Fruit fly (Drosophila melanogaster) whole organism, prepupa: ENCODE data around the gene CG7182.

Source experiments
- CG10631 ChIP-seq: fragments of 200-800 bp; sonication (Bioruptor generic); optimal IDR thresholded peaks from 2 replicates; lab custom pipeline; 2016; ENCODE audit warnings: missing biosample characterization, missing genetic modification characterization
- CG1621 ChIP-seq: fragments of 200-800 bp; sonication (Bioruptor generic); optimal IDR thresholded peaks from 3 replicates; lab custom pipeline; 2018; ENCODE audit warnings: missing biosample characterization, mild to moderate bottlenecking, missing genetic modification characterization
- CG34406 ChIP-seq: fragments of 200-800 bp; sonication (Bioruptor generic); optimal IDR thresholded peaks from 3 replicates; lab custom pipeline; 2016; ENCODE audit warnings: missing biosample characterization, missing genetic modification characterization
- CG6163 ChIP-seq: fragments of 200-800 bp; sonication (Bioruptor generic); IDR thresholded peaks from 3 replicates; pipeline ENCODE4 v1.3.6; 2022; ENCODE audit warnings: missing biosample characterization, missing genetic modification characterization
- Smox ChIP-seq: fragments of 200-800 bp; sonication (Bioruptor generic); optimal IDR thresholded peaks from 3 replicates; lab custom pipeline; 2016; ENCODE audit warnings: missing biosample characterization, missing genetic modification characterization
- dac ChIP-seq: fragments of 200-800 bp; sonication (Bioruptor generic); optimal IDR thresholded peaks from 2 replicates; lab custom pipeline; 2017; ENCODE audit warnings: missing biosample characterization, mild to moderate bottlenecking, missing genetic modification characterization
- esn ChIP-seq: fragments of 200-800 bp; sonication (Bioruptor generic); optimal IDR thresholded peaks from 2 replicates; lab custom pipeline; 2016; ENCODE audit warnings: missing biosample characterization, mild to moderate bottlenecking, missing genetic modification characterization, moderate library complexity
- fd59A ChIP-seq: fragments of 200-800 bp; sonication (Bioruptor generic); optimal IDR thresholded peaks from 2 replicates; lab custom pipeline; 2017; ENCODE audit warnings: missing biosample characterization, mild to moderate bottlenecking, missing genetic modification characterization, missing genetic modification reagents

- TF ChIP-seq Smox (GFP tag; lab: Kevin White, UChicago) (no peak), dac (peak; percentile 21), CG6163 (GFP tag; lab: Robert Waterston, UW) (no peak; the same call in 1 of the 3 replicates), esn (GFP tag; lab: Kevin White, UChicago) (peak; percentile 83), CG10631 (GFP tag; lab: Kevin White, UChicago) (peak; percentile 87), fd59A (GFP tag; lab: Kevin White, UChicago) (peak; percentile 17), CG1621 (no peak), CG34406 (GFP tag; lab: Kevin White, UChicago) (peak; percentile 75)
Measured at dm6 chr3L:8299224-8300130, 46.7 kb downstream of the CG7182 start, which contains the start of the genes Arl5 and CG13671.
